Worm (Caenorhabditis elegans) whole organism, L2 larva: ENCODE measurements around the gene W06H8.6.

Source experiments
- C34F6.9 ChIP-seq: fragments of 150-350 bp; optimal IDR thresholded peaks from 2 replicates; lab custom pipeline; 2014; ENCODE audit warnings: missing biosample characterization, missing genetic modification characterization
- F13H6.1 ChIP-seq: sonication (generic microtip); optimal IDR thresholded peaks from 2 replicates; lab custom pipeline; 2016; ENCODE audit warnings: missing genetic modification characterization, missing compliant biosample characterization
- R02D3.7 ChIP-seq: fragments of 150-350 bp; optimal IDR thresholded peaks from 2 replicates; lab custom pipeline; 2014; ENCODE audit warnings: missing biosample characterization, missing genetic modification characterization
- Y55F3AM.14 ChIP-seq: fragments of 200-800 bp; sonication (Bioruptor generic); optimal IDR thresholded peaks from 2 replicates; lab custom pipeline; 2018; ENCODE audit warnings: mild to moderate bottlenecking, missing genetic modification characterization, missing compliant biosample characterization
- ZK546.5 ChIP-seq: sonication (generic microtip); optimal IDR thresholded peaks from 2 replicates; lab custom pipeline; 2017; ENCODE audit warnings: missing biosample characterization, missing genetic modification characterization
- alr-1 ChIP-seq: fragments of 150-350 bp; optimal IDR thresholded peaks from 2 replicates; lab custom pipeline; 2014; ENCODE audit warnings: missing biosample characterization, missing genetic modification characterization
- ama-1 ChIP-seq: fragments of 150-350 bp; optimal IDR thresholded peaks from 2 replicates; lab custom pipeline; 2018; ENCODE audit warnings: inconsistent platforms
- blmp-1 ChIP-seq: sonication (generic microtip); optimal IDR thresholded peaks from 2 replicates; lab custom pipeline; 2017; ENCODE audit warnings: missing genetic modification characterization, mild to moderate bottlenecking, missing compliant biosample characterization, antibody characterized with exemption, moderate library complexity; ENCODE audit not compliant: insufficient read depth
- ceh-16 ChIP-seq: fragments of 150-350 bp; optimal IDR thresholded peaks from 2 replicates; lab custom pipeline; 2014; ENCODE audit warnings: missing biosample characterization, missing genetic modification characterization
- ceh-82 ChIP-seq: fragments of 150-350 bp; optimal IDR thresholded peaks from 2 replicates; lab custom pipeline; 2014; ENCODE audit warnings: missing biosample characterization, missing genetic modification characterization
- dmd-4 ChIP-seq: sonication (generic microtip); optimal IDR thresholded peaks from 2 replicates; lab custom pipeline; 2017; ENCODE audit warnings: missing biosample characterization, missing genetic modification characterization
- elt-1 ChIP-seq: fragments of 150-350 bp; optimal IDR thresholded peaks from 2 replicates; lab custom pipeline; 2014; ENCODE audit warnings: missing biosample characterization, missing genetic modification characterization
- fos-1 ChIP-seq: fragments of 150-350 bp; optimal IDR thresholded peaks from 2 replicates; lab custom pipeline; 2014; ENCODE audit warnings: missing biosample characterization, missing genetic modification characterization
- gmeb-1 ChIP-seq: fragments of 150-350 bp; optimal IDR thresholded peaks from 2 replicates; lab custom pipeline; 2014; ENCODE audit warnings: missing biosample characterization, missing genetic modification characterization
- lin-11 ChIP-seq: fragments of 150-350 bp; sonication (generic microtip); optimal IDR thresholded peaks from 2 replicates; lab custom pipeline; 2014; ENCODE audit warnings: missing biosample characterization, missing genetic modification characterization, inconsistent platforms, mixed read lengths
- lin-13 ChIP-seq: fragments of 150-350 bp; optimal IDR thresholded peaks from 2 replicates; lab custom pipeline; 2014; ENCODE audit warnings: missing biosample characterization, missing genetic modification reagents, missing genetic modification characterization
- lsy-2 ChIP-seq, 2 experiments: fragments of 150-350 bp in 1 of 2; sonication (generic microtip) in 1 of 2; optimal IDR thresholded peaks; 2 replicates each; lab custom pipeline; 2014 to 2017; ENCODE audit warnings: missing biosample characterization in 2 of 2, missing genetic modification characterization in 2 of 2
- mdl-1 ChIP-seq, 2 experiments: fragments of 150-350 bp in 1 of 2; sonication (generic microtip) in 1 of 2; optimal IDR thresholded peaks; 2 replicates each; lab custom pipeline; 2017; ENCODE audit warnings: missing biosample characterization in 2 of 2, missing genetic modification characterization in 2 of 2
- nhr-11 ChIP-seq: fragments of 150-350 bp; optimal IDR thresholded peaks from 2 replicates; lab custom pipeline; 2014; ENCODE audit warnings: missing biosample characterization, missing genetic modification characterization
- nhr-12 ChIP-seq: fragments of 150-350 bp; optimal IDR thresholded peaks from 2 replicates; lab custom pipeline; 2014; ENCODE audit warnings: missing biosample characterization, missing genetic modification characterization
- nhr-129 ChIP-seq: fragments of 150-350 bp; optimal IDR thresholded peaks from 2 replicates; lab custom pipeline; 2014; ENCODE audit warnings: missing biosample characterization, missing genetic modification characterization
- nhr-21 ChIP-seq: fragments of 150-350 bp; optimal IDR thresholded peaks from 2 replicates; lab custom pipeline; 2014; ENCODE audit warnings: missing biosample characterization, missing genetic modification characterization
- nhr-23 ChIP-seq: fragments of 150-350 bp; optimal IDR thresholded peaks from 2 replicates; lab custom pipeline; 2014; ENCODE audit warnings: missing biosample characterization, missing genetic modification reagents, missing genetic modification characterization
- nhr-237 ChIP-seq: fragments of 150-350 bp; optimal IDR thresholded peaks from 2 replicates; lab custom pipeline; 2014; ENCODE audit warnings: missing biosample characterization, missing genetic modification characterization
- nhr-6 ChIP-seq: fragments of 150-350 bp; optimal IDR thresholded peaks from 2 replicates; lab custom pipeline; 2014; ENCODE audit warnings: missing biosample characterization, missing genetic modification characterization
- nhr-77 ChIP-seq: fragments of 150-350 bp; optimal IDR thresholded peaks from 2 replicates; lab custom pipeline; 2014; ENCODE audit warnings: missing biosample characterization, missing genetic modification characterization
- sem-4 ChIP-seq: fragments of 150-350 bp; optimal IDR thresholded peaks from 2 replicates; lab custom pipeline; 2014; ENCODE audit warnings: missing biosample characterization, missing genetic modification reagents, missing genetic modification characterization
- skn-1 ChIP-seq: sonication (generic microtip); optimal IDR thresholded peaks from 2 replicates; lab custom pipeline; 2017; ENCODE audit warnings: missing biosample characterization, missing genetic modification characterization
- sma-9 ChIP-seq, 2 experiments: fragments of 150-350 bp in 1 of 2; sonication (generic microtip) in 1 of 2; optimal IDR thresholded peaks; 2 replicates each; lab custom pipeline; 2014 to 2016; ENCODE audit warnings: missing genetic modification characterization in 2 of 2, mild to moderate bottlenecking in 1 of 2, missing biosample characterization in 1 of 2, missing compliant biosample characterization in 1 of 2, missing genetic modification reagents in 1 of 2, moderate library complexity in 1 of 2
- snpc-4 ChIP-seq: fragments of 150-350 bp; optimal IDR thresholded peaks from 2 replicates; lab custom pipeline; 2014; ENCODE audit warnings: missing biosample characterization, missing genetic modification characterization
- unc-55 ChIP-seq: fragments of 150-350 bp; sonication (generic microtip); optimal IDR thresholded peaks from 3 replicates; lab custom pipeline; 2014; ENCODE audit warnings: missing biosample characterization, missing genetic modification reagents, missing genetic modification characterization
- ztf-1 ChIP-seq: fragments of 200-800 bp; sonication (Bioruptor generic); conservative IDR thresholded peaks from 2 replicates; pipeline ENCODE4 v1.3.6; 2022; ENCODE audit warnings: missing genetic modification characterization, missing compliant biosample characterization
- ztf-4 ChIP-seq: fragments of 150-350 bp; optimal IDR thresholded peaks from 2 replicates; lab custom pipeline; 2014; ENCODE audit warnings: missing biosample characterization, missing genetic modification characterization

W06H8.6 gene

DNA sequence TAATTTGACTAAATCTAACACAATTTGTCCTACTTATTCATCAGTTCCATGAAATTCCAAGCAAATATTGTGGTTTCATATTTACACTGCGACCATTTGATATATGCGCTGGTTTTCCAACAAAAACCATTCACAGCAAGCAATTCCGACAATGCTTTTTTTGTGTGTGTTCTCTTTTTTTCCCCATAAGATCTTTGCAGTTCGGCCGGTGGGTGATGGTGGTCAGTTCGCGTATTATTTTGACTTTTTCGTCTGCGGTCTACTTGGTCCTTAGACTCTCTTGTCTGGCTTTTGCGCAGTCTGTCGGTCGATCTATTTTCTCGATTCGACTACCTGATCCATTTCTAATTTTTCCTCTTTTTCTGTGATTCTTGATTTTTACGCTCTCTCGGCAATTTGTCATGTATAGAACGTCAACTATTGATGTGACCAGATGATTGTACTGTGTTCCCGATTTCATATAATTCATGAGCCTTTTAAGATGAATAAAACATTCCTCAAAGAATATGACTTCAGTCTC lies 13.5 kb downstream of the W06H8.6 start:
- TF ChIP-seq nhr-237 (tag; lab: Kevin White, UChicago) (no peak), lsy-2 (tag; optimal IDR thresholded peaks at IDR 0.05; lab: Kevin White, UChicago) (no peak), nhr-6 (tag; lab: Kevin White, UChicago) (no peak), snpc-4 (tag; lab: Kevin White, UChicago) (no peak), skn-1 (no peak), mdl-1 (tag; optimal IDR thresholded peaks at IDR 0.05; lab: Kevin White, UChicago) (peak in 1 of 2 experiments; percentile 16), Y55F3AM.14 (GFP tag; lab: Kevin White, UChicago) (no peak), ZK546.5 (tag; lab: Kevin White, UChicago) (no peak), R02D3.7 (no peak), ceh-16 (tag; lab: Kevin White, UChicago) (no peak), fos-1 (tag; lab: Kevin White, UChicago) (peak; percentile 48), alr-1 (tag; lab: Kevin White, UChicago) (no peak), sma-9 (GFP tag; optimal IDR thresholded peaks at IDR 0.05; lab: Kevin White, UChicago) (peak; percentile 53), sma-9 (tag; optimal IDR thresholded peaks at IDR 0.05; lab: Kevin White, UChicago) (no peak), nhr-77 (tag; lab: Kevin White, UChicago) (no peak), blmp-1 (no peak), ztf-4 (tag; lab: Kevin White, UChicago) (no peak), ceh-82 (tag; lab: Kevin White, UChicago) (no peak)

DNA sequence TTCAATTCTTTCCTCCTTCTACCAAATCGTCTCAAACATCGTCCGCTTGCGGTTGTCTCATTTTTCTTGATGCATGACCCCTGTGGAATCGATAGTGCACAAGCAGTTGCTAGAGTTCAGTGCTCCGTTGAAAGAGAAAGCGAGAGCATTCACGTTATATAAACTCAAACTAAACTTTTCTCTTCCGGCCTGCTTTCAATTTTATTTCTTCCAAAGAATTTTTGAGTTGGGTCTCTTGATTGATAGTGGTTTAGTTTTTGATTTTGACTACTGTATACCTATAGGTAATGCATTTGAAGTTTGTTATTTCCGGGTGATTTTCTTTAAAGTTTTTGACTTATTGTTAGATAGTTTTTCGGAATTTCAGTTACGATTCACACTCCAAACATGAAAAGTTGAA lies 14.2 kb downstream of the W06H8.6 start:
- TF ChIP-seq nhr-21 (tag; lab: Kevin White, UChicago) (no peak), lsy-2 (tag; optimal IDR thresholded peaks at IDR 0.05; lab: Kevin White, UChicago) (no peak), ama-1 (lab: Kevin White, UChicago) (no peak), gmeb-1 (tag; lab: Kevin White, UChicago) (no peak), sem-4 (tag; lab: Kevin White, UChicago) (no peak), unc-55 (GFP tag; lab: Kevin White, UChicago) (no peak), F13H6.1 (tag; lab: Kevin White, UChicago) (no peak)

DNA sequence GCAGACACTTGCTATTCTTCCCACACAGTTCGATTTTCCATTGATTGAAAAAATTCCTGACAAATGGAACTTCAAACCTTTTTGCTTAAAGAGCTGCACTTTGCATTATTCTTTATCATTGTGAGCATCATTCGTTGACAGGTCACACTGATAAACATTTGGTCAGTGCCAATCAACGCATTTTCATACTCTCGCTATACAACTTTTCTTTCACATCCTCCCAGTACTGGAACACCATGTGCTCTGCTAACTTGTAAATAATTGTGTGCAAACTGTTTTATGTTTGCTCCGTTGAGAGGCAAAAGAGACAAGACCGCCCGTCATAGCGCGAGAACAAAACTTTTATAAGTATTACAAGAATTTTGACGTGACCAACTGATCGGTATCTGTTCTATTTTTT lies 15.3 kb downstream of the W06H8.6 start:
- TF ChIP-seq R02D3.7 (no peak), snpc-4 (tag; lab: Kevin White, UChicago) (no peak), fos-1 (tag; lab: Kevin White, UChicago) (peak; percentile 88), lin-13 (GFP tag; lab: Kevin White, UChicago) (no peak), dmd-4 (tag; lab: Kevin White, UChicago) (no peak)

DNA sequence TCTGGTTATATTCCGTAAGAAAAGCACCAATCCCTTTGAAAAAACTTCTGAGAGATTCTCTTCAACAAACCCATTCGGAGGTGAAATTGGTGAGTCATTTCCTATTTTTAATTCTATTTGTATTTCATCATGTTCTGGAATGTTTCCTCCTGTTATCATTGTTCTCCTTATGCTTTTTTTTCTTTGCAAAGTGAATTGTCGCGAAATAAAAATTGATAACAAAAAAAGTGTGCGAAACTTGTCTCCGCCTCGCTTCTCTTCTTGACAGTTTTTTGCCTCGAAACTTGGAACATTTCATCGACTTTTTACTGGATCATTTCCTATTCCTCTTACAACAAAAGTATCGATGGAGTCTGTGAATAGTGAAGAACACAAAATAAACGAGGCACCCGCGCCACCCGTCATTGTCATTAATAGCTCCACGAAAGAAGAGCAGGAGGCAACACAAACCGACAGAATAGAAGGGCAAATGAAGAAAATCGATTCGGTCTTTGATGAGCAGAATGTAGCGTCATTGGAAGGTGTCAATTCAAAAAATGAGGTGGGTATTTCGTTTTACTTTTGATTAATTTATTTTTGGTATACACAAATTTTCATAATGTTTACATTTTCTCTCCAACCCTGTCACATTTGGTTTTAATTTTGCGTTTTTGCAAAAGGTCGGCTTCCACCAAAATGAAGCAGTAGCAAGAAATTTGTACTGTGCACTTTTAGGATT lies 16.7 kb downstream of the W06H8.6 start:
- TF ChIP-seq nhr-237 (tag; lab: Kevin White, UChicago): no peak
- no peak for TF ChIP-seq nhr-11 (tag; lab: Kevin White, UChicago)
- peak; percentile 93 for TF ChIP-seq fos-1 (tag; lab: Kevin White, UChicago)
- TF ChIP-seq elt-1 (tag; lab: Kevin White, UChicago): no peak
- no peak for TF ChIP-seq ztf-1 (GFP tag; lab: Robert Waterston, UW)

DNA sequence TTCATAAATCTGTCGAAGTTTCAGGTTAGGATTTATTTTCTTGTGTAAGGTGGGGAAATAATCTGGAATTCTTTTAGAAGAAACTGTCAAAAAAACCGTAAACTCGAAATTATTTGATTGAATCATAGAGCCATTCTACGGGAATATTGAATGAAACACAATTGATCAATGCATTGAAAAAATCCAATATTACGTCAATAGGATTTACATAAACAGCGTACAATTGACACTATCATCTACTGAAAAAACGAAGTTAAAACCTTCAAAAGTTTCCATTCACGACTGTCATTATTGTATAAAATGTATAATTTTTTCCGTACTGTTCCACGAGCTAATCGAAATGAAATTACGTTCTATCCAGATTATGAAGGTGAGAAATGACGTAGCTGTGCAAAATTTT lies 18.2 kb downstream of the W06H8.6 start, which contains the start of gene rme-1:
TSS of gene rme-1 (plus strand) at position 301 of the 400 bp plus-strand sequence.
- TF ChIP-seq nhr-12 (tag; lab: Kevin White, UChicago) (no peak), lin-11 (tag; lab: Kevin White, UChicago) (no peak), nhr-77 (tag; lab: Kevin White, UChicago) (no peak), nhr-23 (tag; lab: Kevin White, UChicago) (no peak), R02D3.7 (no peak), nhr-11 (tag; lab: Kevin White, UChicago) (no peak), nhr-129 (tag; lab: Kevin White, UChicago) (no peak), ama-1 (lab: Kevin White, UChicago) (no peak), Y55F3AM.14 (GFP tag; lab: Kevin White, UChicago) (no peak), C34F6.9 (tag; lab: Kevin White, UChicago) (no peak)
